Worm (Caenorhabditis elegans) whole organism, L4 larva: ENCODE measurements around the gene mlc-4.

Source experiments
- D1046.2 ChIP-seq: fragments of 200-800 bp; sonication (Bioruptor generic); IDR thresholded peaks from 2 replicates; pipeline ENCODE4 v1.3.6; 2022; ENCODE audit warnings: missing genetic modification characterization, missing compliant biosample characterization
- R02D3.7 ChIP-seq: fragments of 150-350 bp; sonication (generic microtip); optimal IDR thresholded peaks from 3 replicates; lab custom pipeline; 2014; ENCODE audit warnings: missing biosample characterization, missing genetic modification characterization
- T26A8.4 ChIP-seq: fragments of 200-800 bp; sonication (Bioruptor generic); IDR thresholded peaks from 2 replicates; pipeline ENCODE4 v1.3.6; 2022; ENCODE audit warnings: missing genetic modification characterization, missing compliant biosample characterization
- Y105C5A.15 ChIP-seq: fragments of 200-800 bp; sonication (Bioruptor generic); IDR thresholded peaks from 2 replicates; pipeline ENCODE4 v1.3.6; 2022; ENCODE audit warnings: missing genetic modification characterization, missing compliant biosample characterization
- Y75B8A.6 ChIP-seq: fragments of 200-800 bp; sonication (Bioruptor generic); IDR thresholded peaks from 2 replicates; pipeline ENCODE4 v1.3.6; 2022; ENCODE audit warnings: missing genetic modification reagents, missing genetic modification characterization, missing compliant biosample characterization
- aly-2 ChIP-seq: sonication (generic microtip); optimal IDR thresholded peaks from 2 replicates; lab custom pipeline; 2018; ENCODE audit warnings: missing biosample characterization, missing genetic modification characterization
- ces-1 ChIP-seq: fragments of 150-350 bp; sonication (generic microtip); optimal IDR thresholded peaks from 4 replicates; lab custom pipeline; 2014; ENCODE audit warnings: missing biosample characterization, missing genetic modification reagents, missing genetic modification characterization
- ctbp-1 ChIP-seq: fragments of 200-800 bp; sonication (Bioruptor generic); IDR thresholded peaks from 2 replicates; pipeline ENCODE4 v1.3.6; 2022; ENCODE audit warnings: missing genetic modification reagents, missing genetic modification characterization, missing compliant biosample characterization
- daf-19 ChIP-seq: fragments of 200-800 bp; sonication (Bioruptor generic); conservative IDR thresholded peaks from 2 replicates; pipeline ENCODE4 v1.3.6; 2022; ENCODE audit warnings: missing genetic modification characterization, missing compliant biosample characterization
- dmd-8 ChIP-seq: fragments of 200-800 bp; sonication (Bioruptor generic); IDR thresholded peaks from 2 replicates; pipeline ENCODE4 v1.3.6; 2022; ENCODE audit warnings: missing genetic modification characterization, missing compliant biosample characterization
- egl-27 ChIP-seq: sonication (generic microtip); optimal IDR thresholded peaks from 3 replicates; lab custom pipeline; 2017; ENCODE audit warnings: missing biosample characterization, missing genetic modification reagents, missing genetic modification characterization
- egl-43 ChIP-seq: fragments of 200-800 bp; sonication (Bioruptor generic); IDR thresholded peaks from 2 replicates; pipeline ENCODE4 v1.3.6; 2022; ENCODE audit warnings: missing genetic modification reagents, missing genetic modification characterization, missing compliant biosample characterization
- fkh-10 ChIP-seq: fragments of 150-350 bp; optimal IDR thresholded peaks from 2 replicates; lab custom pipeline; 2014; ENCODE audit warnings: missing biosample characterization, missing genetic modification reagents, missing genetic modification characterization
- fos-1 ChIP-seq: fragments of 150-350 bp; optimal IDR thresholded peaks from 2 replicates; lab custom pipeline; 2014; ENCODE audit warnings: missing biosample characterization, missing genetic modification characterization
- hlh-11 ChIP-seq: fragments of 200-800 bp; sonication (Bioruptor generic); optimal IDR thresholded peaks from 2 replicates; lab custom pipeline; 2018; ENCODE audit warnings: mild to moderate bottlenecking, missing genetic modification characterization, missing compliant biosample characterization
- hlh-30 ChIP-seq: sonication (generic microtip); optimal IDR thresholded peaks from 2 replicates; lab custom pipeline; 2017; ENCODE audit warnings: antibody characterized with exemption, mild to moderate bottlenecking, missing genetic modification characterization, missing compliant biosample characterization; ENCODE audit not compliant: insufficient read depth
- hmg-1.1 ChIP-seq: fragments of 200-800 bp; sonication (Bioruptor generic); IDR thresholded peaks from 2 replicates; pipeline ENCODE4 v1.3.6; 2022; ENCODE audit warnings: missing genetic modification reagents, missing genetic modification characterization, missing compliant biosample characterization
- lim-7 ChIP-seq: fragments of 200-800 bp; sonication (Bioruptor generic); IDR thresholded peaks from 2 replicates; pipeline ENCODE4 v1.3.6; 2022; ENCODE audit warnings: missing genetic modification characterization, missing compliant biosample characterization
- lin-1 ChIP-seq: fragments of 200-800 bp; sonication (Bioruptor generic); IDR thresholded peaks from 2 replicates; pipeline ENCODE4 v1.3.6; 2022; ENCODE audit warnings: missing genetic modification reagents, missing genetic modification characterization, missing compliant biosample characterization
- lin-13 ChIP-seq: fragments of 150-350 bp; optimal IDR thresholded peaks from 2 replicates; lab custom pipeline; 2014; ENCODE audit warnings: missing biosample characterization, missing genetic modification reagents, missing genetic modification characterization
- lsy-2 ChIP-seq, 2 experiments: fragments of 150-350 bp in 1 of 2; sonication (generic microtip) in 1 of 2; optimal IDR thresholded peaks; 2 replicates each; lab custom pipeline; 2014 to 2017; ENCODE audit warnings: missing biosample characterization in 2 of 2, missing genetic modification characterization in 2 of 2
- madf-5 ChIP-seq, 2 experiments: fragments of 200-800 bp; sonication (Bioruptor generic); IDR thresholded peaks; 2 replicates each; pipeline ENCODE4 v1.3.6; 2022; ENCODE audit warnings: missing compliant biosample characterization in 2 of 2, missing genetic modification characterization in 2 of 2
- mdl-1 ChIP-seq, 2 experiments: fragments of 150-350 bp in 1 of 2; sonication (generic microtip) in 1 of 2; optimal IDR thresholded peaks; 2 replicates each; lab custom pipeline; 2014 to 2017; ENCODE audit warnings: missing biosample characterization in 2 of 2, missing genetic modification characterization in 2 of 2
- mdt-29 ChIP-seq: fragments of 200-800 bp; sonication (Bioruptor generic); IDR thresholded peaks from 2 replicates; pipeline ENCODE4 v1.3.6; 2022; ENCODE audit warnings: missing genetic modification reagents, missing genetic modification characterization, missing compliant biosample characterization
- mxl-3 ChIP-seq: fragments of 200-800 bp; sonication (Bioruptor generic); optimal IDR thresholded peaks from 2 replicates; lab custom pipeline; 2018; ENCODE audit warnings: mild to moderate bottlenecking, missing genetic modification characterization, missing compliant biosample characterization
- nhr-28 ChIP-seq: fragments of 150-350 bp; optimal IDR thresholded peaks from 2 replicates; lab custom pipeline; 2014; ENCODE audit warnings: missing biosample characterization, missing genetic modification characterization
- nhr-41 ChIP-seq: fragments of 200-800 bp; sonication (Bioruptor generic); IDR thresholded peaks from 2 replicates; pipeline ENCODE4 v1.3.6; 2022; ENCODE audit warnings: missing genetic modification reagents, missing genetic modification characterization, missing compliant biosample characterization
- nhr-6 ChIP-seq: fragments of 150-350 bp; optimal IDR thresholded peaks from 2 replicates; lab custom pipeline; 2014; ENCODE audit warnings: missing biosample characterization, missing genetic modification characterization
- pha-4 ChIP-seq, 2 experiments: fragments of 150-350 bp in 1 of 2; fragments of 200-800 bp in 1 of 2; sonication (Bioruptor generic) in 1 of 2; IDR thresholded peaks in 1 of 2; optimal IDR thresholded peaks in 1 of 2; 2 replicates each; pipeline versions ENCODE4 v1.3.6 to Lab custom; 2014 to 2022; ENCODE audit warnings: missing genetic modification characterization in 2 of 2, missing genetic modification reagents in 2 of 2, missing biosample characterization in 1 of 2, missing compliant biosample characterization in 1 of 2
- pqm-1 ChIP-seq: sonication (generic microtip); optimal IDR thresholded peaks from 2 replicates; lab custom pipeline; 2017; ENCODE audit warnings: missing biosample characterization, missing genetic modification characterization
- set-16 ChIP-seq: fragments of 200-800 bp; sonication (Bioruptor generic); IDR thresholded peaks from 2 replicates; pipeline ENCODE4 v1.3.6; 2022; ENCODE audit warnings: missing genetic modification reagents, missing genetic modification characterization, missing compliant biosample characterization
- snpc-4 ChIP-seq: fragments of 150-350 bp; optimal IDR thresholded peaks from 2 replicates; lab custom pipeline; 2014; ENCODE audit warnings: missing biosample characterization, missing genetic modification characterization
- tag-97 ChIP-seq: fragments of 200-800 bp; sonication (Bioruptor generic); IDR thresholded peaks from 2 replicates; pipeline ENCODE4 v1.3.6; 2022; ENCODE audit warnings: missing genetic modification characterization, missing compliant biosample characterization
- vab-7 ChIP-seq: fragments of 200-800 bp; sonication (Bioruptor generic); IDR thresholded peaks from 2 replicates; pipeline ENCODE4 v1.3.6; 2022; ENCODE audit warnings: missing genetic modification reagents, missing genetic modification characterization, missing compliant biosample characterization
- zag-1 ChIP-seq: fragments of 150-350 bp; optimal IDR thresholded peaks from 2 replicates; lab custom pipeline; 2014; ENCODE audit warnings: missing biosample characterization, missing genetic modification characterization
- zfp-2 ChIP-seq: sonication (generic microtip); optimal IDR thresholded peaks from 2 replicates; lab custom pipeline; 2016; ENCODE audit warnings: mild to moderate bottlenecking, missing genetic modification characterization, missing compliant biosample characterization
- zip-11 ChIP-seq: fragments of 200-800 bp; sonication (Bioruptor generic); IDR thresholded peaks from 2 replicates; pipeline ENCODE4 v1.3.6; 2022; ENCODE audit warnings: missing genetic modification characterization, missing compliant biosample characterization
- zip-2 ChIP-seq: fragments of 150-350 bp; optimal IDR thresholded peaks from 2 replicates; lab custom pipeline; 2014; ENCODE audit warnings: missing biosample characterization, missing genetic modification characterization

mlc-4 gene

DNA sequence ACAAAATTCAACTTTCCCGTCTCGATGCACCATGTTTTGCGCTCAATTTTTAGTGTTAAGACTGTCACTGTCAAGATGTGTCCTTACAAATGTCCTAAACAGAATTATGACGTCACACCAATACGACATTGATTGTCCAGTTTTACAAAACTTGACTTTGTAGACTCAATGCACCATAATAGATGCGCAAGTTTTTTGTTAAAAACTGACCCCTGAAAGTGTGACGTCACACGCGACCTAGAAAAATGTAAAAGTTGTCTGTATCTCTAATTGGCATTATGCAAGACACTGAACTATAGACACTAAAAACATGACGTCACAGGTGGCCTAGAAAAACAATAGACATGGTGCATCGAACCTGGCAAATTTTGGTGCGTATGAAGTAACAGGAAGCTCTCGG, 42.5 kb downstream of the mlc-4 start:
- TF ChIP-seq nhr-41 (GFP tag; lab: Robert Waterston, UW), result no peak
- no peak for TF ChIP-seq aly-2 (tag; lab: Kevin White, UChicago)
- TF ChIP-seq egl-27 (tag; lab: Kevin White, UChicago), result no peak
- no peak for TF ChIP-seq T26A8.4 (GFP tag; lab: Robert Waterston, UW)
- no peak for TF ChIP-seq madf-5 (GFP tag; IDR thresholded peaks at IDR 0.05; lab: Robert Waterston, UW)
- TF ChIP-seq daf-19 (GFP tag; lab: Robert Waterston, UW), result no peak
- no peak for TF ChIP-seq zag-1
- TF ChIP-seq D1046.2 (GFP tag; lab: Robert Waterston, UW), result no peak
- no peak for TF ChIP-seq ctbp-1
- no peak for TF ChIP-seq nhr-6
- TF ChIP-seq tag-97 (GFP tag; lab: Robert Waterston, UW), result no peak
- no peak for TF ChIP-seq lin-1 (GFP tag; lab: Robert Waterston, UW)
- TF ChIP-seq fos-1 (tag; lab: Kevin White, UChicago), result no peak
- no peak for TF ChIP-seq hmg-1.1
- no peak for TF ChIP-seq R02D3.7

DNA sequence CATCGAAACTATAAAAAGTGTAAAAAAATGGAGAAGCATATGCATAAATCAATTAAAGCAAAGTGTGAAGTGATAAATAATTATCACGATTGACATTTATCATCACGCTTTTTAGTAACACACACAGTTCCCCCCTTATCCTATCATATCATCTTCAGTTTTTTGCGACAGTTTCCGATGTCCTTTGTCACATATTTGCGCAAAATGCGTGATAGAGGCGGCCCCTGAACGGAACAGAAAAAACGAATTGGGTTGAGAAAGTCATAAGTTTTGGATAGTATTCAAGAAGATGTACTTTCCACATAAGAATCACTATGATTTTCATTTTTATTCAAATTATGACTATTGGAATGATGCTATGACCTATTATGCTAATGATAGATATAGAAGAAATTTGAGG, 44.5 kb downstream of the mlc-4 start:
- TF ChIP-seq mxl-3 (GFP tag; lab: Kevin White, UChicago), result peak; percentile 57
- peak; percentile 25 for TF ChIP-seq hlh-11 (tag; lab: Kevin White, UChicago)
- TF ChIP-seq nhr-28 (tag; lab: Kevin White, UChicago), result peak; percentile 54
- no peak for TF ChIP-seq Y105C5A.15
- TF ChIP-seq fkh-10 (GFP tag; lab: Kevin White, UChicago), result no peak
- peak; percentile 59 for TF ChIP-seq hlh-30 (tag; lab: Kevin White, UChicago)
- no peak for TF ChIP-seq lsy-2 (tag; optimal IDR thresholded peaks at IDR 0.05; lab: Kevin White, UChicago)

DNA sequence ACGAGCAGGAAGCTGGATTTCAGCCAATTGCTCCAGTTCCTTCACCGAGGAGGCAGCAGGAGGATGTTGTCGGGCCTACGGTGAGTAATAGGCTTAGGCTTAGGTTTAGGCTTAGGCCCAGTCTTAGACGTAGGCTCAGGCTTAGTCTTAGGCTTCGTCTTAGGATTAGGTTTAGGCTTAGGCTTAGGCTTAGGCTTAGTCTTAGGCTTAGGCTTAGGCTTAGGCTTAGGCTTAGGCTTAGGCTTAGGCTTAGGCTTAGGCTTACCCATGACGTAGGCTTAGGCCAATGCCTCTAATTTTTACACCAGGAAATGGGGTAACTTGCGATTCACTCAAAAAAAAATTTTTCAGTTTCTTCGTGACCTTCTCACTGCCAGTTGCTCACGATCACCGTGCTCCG, 46.9 kb downstream of the mlc-4 start:
- no peak for TF ChIP-seq mdt-29 (GFP tag; lab: Robert Waterston, UW)

DNA sequence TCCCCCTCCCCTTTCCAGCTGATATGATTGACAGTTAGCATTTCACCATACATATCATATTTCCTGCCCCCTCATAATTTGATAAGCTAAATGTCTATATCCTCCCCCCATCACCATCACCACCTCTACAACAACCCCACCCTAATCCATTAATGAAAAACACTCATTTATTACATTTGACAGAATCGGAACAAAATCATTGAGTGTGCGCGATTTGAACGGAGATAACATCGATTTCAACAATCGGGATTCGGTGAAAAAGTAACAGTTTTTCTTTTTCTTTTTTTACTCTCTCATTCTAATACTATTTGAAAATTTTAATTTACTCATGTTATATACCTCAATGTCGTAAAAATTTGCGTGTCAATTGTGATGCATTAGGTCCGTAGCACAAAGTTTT, 47.8 kb downstream of the mlc-4 start:
- TF ChIP-seq lim-7 (GFP tag; lab: Robert Waterston, UW), result no peak
- no peak for TF ChIP-seq set-16 (GFP tag; lab: Robert Waterston, UW)
- no peak for TF ChIP-seq pqm-1
- TF ChIP-seq pha-4 (GFP tag; IDR thresholded peaks at IDR 0.05; lab: Robert Waterston, UW), result no peak
- no peak for TF ChIP-seq pha-4 (tag; optimal IDR thresholded peaks at IDR 0.05; lab: Kevin White, UChicago)
- TF ChIP-seq dmd-8 (GFP tag; lab: Robert Waterston, UW), result no peak
- no peak for TF ChIP-seq Y75B8A.6
- no peak for TF ChIP-seq zip-2 (tag; lab: Kevin White, UChicago)
- no peak for TF ChIP-seq D1046.2 (GFP tag; lab: Robert Waterston, UW)
- TF ChIP-seq nhr-41 (GFP tag; lab: Robert Waterston, UW), result no peak
- TF ChIP-seq ctbp-1, result no peak
- TF ChIP-seq ces-1, result no peak
- no peak for TF ChIP-seq egl-43 (GFP tag; lab: Robert Waterston, UW)
- no peak for TF ChIP-seq vab-7 (GFP tag; lab: Robert Waterston, UW)
- TF ChIP-seq zip-11 (GFP tag; lab: Robert Waterston, UW), result no peak
- no peak for TF ChIP-seq lin-13 (GFP tag; lab: Kevin White, UChicago)
- TF ChIP-seq snpc-4 (tag; lab: Kevin White, UChicago), result no peak
- TF ChIP-seq mdl-1 (tag; optimal IDR thresholded peaks at IDR 0.05; lab: Kevin White, UChicago), result no peak
- no peak for TF ChIP-seq zfp-2 (tag; lab: Kevin White, UChicago)
- TF ChIP-seq, all 104 proteins: peak for 0
